Worm (Caenorhabditis elegans) whole organism, L3 larva: ENCODE measurements around the gene pals-37.

ENCODE experiments used
- fkh-2 ChIP-seq: fragments of 150-350 bp; optimal IDR thresholded peaks from 2 replicates; lab custom pipeline; 2014; ENCODE audit warnings: missing biosample characterization, missing genetic modification reagents, missing genetic modification characterization
- jun-1 ChIP-seq: fragments of 150-350 bp; optimal IDR thresholded peaks from 2 replicates; lab custom pipeline; 2014; ENCODE audit warnings: missing biosample characterization, missing genetic modification reagents, missing genetic modification characterization
- unc-39 ChIP-seq: sonication (generic microtip); optimal IDR thresholded peaks from 4 replicates; lab custom pipeline; 2017; ENCODE audit warnings: missing biosample characterization, missing genetic modification characterization

- no peak for TF ChIP-seq jun-1
- no peak for TF ChIP-seq fkh-2
- no peak for TF ChIP-seq unc-39 (tag; lab: Kevin White, UChicago)
Observed at ce11 chrV:12417277-12417676, 24.0 kb downstream of the pals-37 start, which contains the start of gene cdr-3.
